Fruit fly (Drosophila melanogaster): ENCODE measurements around the gene CG34300.

Gene CG34300

DNA sequence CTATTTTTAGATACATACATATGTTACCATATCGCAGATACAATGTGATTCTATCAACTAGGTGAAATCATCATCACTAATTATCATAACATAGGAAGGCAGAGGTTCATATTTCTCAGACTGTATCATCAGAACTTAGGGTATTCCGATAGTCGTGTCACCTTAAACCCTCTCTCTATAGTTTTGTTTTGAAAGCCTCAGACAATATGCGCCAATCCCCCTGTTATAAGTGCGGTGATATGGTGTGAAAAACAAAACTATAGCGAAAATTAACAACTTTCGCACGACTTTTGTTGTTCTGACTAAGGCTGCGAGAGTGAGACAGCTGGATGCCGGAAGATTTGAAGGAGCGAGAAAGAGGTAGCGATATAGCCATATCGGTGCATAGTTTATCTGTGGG, 24.0 kb downstream of the CG34300 start:
- no peak for TF ChIP-seq CG17806 (tag; optimal IDR thresholded peaks at IDR 0.05)
- TF ChIP-seq Snoo (tag; optimal IDR thresholded peaks at IDR 0.05): no peak
- TF ChIP-seq fd96Ca (GFP tag; IDR thresholded peaks at IDR 0.05): no peak
- TF ChIP-seq CG10348 (GFP tag; IDR thresholded peaks at IDR 0.05): no peak
- no peak for TF ChIP-seq CG4496 (GFP tag; IDR thresholded peaks at IDR 0.05)
- no peak for TF ChIP-seq Pif1B (GFP tag; optimal IDR thresholded peaks at IDR 0.05)
- TF ChIP-seq CG12605 (GFP tag; IDR thresholded peaks at IDR 0.05): no peak
- no peak for TF ChIP-seq CG15710 (tag; optimal IDR thresholded peaks at IDR 0.05)
- no peak for TF ChIP-seq EcR (GFP tag; optimal IDR thresholded peaks at IDR 0.05)

DNA sequence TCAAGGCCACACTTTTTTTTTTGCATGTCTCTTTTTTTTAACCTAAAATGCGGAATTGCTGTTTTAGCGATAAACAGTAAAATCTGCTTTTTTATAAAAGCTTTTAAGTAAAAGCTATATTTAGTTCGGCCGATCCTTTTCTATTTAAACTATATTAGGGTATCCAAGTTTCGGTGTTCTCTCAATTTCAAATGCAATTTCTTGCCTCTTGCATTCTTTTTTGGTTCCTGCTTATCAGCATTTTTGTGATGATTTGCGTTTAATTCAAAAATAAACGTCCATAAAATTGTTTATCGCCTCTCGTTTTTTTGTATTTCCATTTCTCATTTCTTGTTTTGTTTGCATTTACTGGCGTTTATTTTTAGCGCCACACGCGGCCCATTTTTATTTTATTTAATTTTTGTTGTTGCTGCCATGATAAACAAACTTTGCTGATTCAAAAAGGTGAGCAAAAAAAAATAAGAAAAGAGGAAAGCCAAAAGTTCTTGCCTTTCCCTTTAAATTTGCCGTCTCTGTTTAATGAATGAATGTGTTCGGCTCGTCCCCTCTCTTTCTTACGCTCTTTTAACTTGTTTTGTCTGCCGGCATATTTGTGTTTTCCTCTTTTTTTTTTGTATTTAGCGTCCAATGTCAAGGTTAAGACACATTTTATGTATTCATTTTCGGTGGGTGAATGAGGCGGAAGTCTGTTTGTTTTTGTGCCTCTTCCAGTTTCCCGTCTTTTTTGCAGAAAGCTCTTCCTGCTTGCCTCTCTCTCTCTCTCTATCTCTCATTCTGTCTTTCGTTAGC, 24.9 kb downstream of the CG34300 start:
- no peak for TF ChIP-seq CG34367 (tag; optimal IDR thresholded peaks at IDR 0.05)
- no peak for TF ChIP-seq CG10348 (GFP tag; IDR thresholded peaks at IDR 0.05)
- TF ChIP-seq D1 (tag; optimal IDR thresholded peaks at IDR 0.05): no peak
- no peak for TF ChIP-seq CG14655 (GFP tag; optimal IDR thresholded peaks at IDR 0.05)
- no peak for TF ChIP-seq CG4496 (GFP tag; IDR thresholded peaks at IDR 0.05)
- TF ChIP-seq gl (tag; optimal IDR thresholded peaks at IDR 0.05): no peak
- no peak for TF ChIP-seq CG15710 (tag; optimal IDR thresholded peaks at IDR 0.05)
- peak; percentile 8 for TF ChIP-seq CG17806 (tag; optimal IDR thresholded peaks at IDR 0.05)
- TF ChIP-seq Pif1B (GFP tag; optimal IDR thresholded peaks at IDR 0.05): no peak
- no peak for TF ChIP-seq CG8301 (tag; optimal IDR thresholded peaks at IDR 0.05)
- no peak for TF ChIP-seq Ets98B (GFP tag; IDR thresholded peaks at IDR 0.05)
- TF ChIP-seq Snoo (tag; optimal IDR thresholded peaks at IDR 0.05): peak; percentile 55
- peak; percentile 38 for TF ChIP-seq CG8159 (tag; optimal IDR thresholded peaks at IDR 0.05)
- TF ChIP-seq CG9948 (tag; optimal IDR thresholded peaks at IDR 0.05): no peak
- no peak for TF ChIP-seq CG32121 (GFP tag; IDR thresholded peaks at IDR 0.05)
- TF ChIP-seq CG12605 (GFP tag; IDR thresholded peaks at IDR 0.05): no peak
- no peak for TF ChIP-seq fd96Ca (GFP tag; IDR thresholded peaks at IDR 0.05)

DNA sequence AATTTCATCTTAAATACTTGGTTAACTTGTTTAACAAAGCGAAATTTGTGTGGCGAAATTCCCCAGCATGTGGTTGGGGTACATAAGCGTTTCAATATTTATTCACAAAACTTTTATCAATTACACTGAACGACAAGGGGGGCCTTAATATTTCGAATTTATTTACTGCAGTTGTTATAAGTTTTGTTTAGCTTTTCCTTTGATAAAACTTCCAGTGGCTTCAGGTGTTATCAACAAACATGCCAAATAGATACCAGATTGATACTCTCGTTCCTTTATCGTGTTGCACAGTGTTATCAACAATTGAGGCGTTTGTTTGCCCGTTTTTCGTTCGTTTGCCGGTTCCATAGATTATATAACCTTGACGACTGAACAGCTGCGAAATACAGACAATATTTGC, 26.1 kb downstream of the CG34300 start:
- peak; percentile 49 for TF ChIP-seq Ets98B (GFP tag; IDR thresholded peaks at IDR 0.05)
- TF ChIP-seq CG32121 (GFP tag; IDR thresholded peaks at IDR 0.05): 0 out of 2 replicates have a peak, but pooled peaks have one; percentile 7
- peak; percentile 52 for TF ChIP-seq CG8159 (tag; optimal IDR thresholded peaks at IDR 0.05)
- TF ChIP-seq Pif1A (GFP tag; optimal IDR thresholded peaks at IDR 0.05): peak; percentile 44
- peak; percentile 84 for TF ChIP-seq CG4496 (GFP tag; IDR thresholded peaks at IDR 0.05)
- peak; percentile 53 for TF ChIP-seq Pif1B (GFP tag; optimal IDR thresholded peaks at IDR 0.05)
- peak; percentile 77 for TF ChIP-seq Snoo (tag; optimal IDR thresholded peaks at IDR 0.05)
- peak; percentile 34 for TF ChIP-seq CG9948 (tag; optimal IDR thresholded peaks at IDR 0.05)
- TF ChIP-seq CG10348 (GFP tag; IDR thresholded peaks at IDR 0.05): no peak
- TF ChIP-seq CG14655 (GFP tag; optimal IDR thresholded peaks at IDR 0.05): peak; percentile 20
- TF ChIP-seq CG17806 (tag; optimal IDR thresholded peaks at IDR 0.05): peak; percentile 51
- TF ChIP-seq CG8301 (tag; optimal IDR thresholded peaks at IDR 0.05): peak; percentile 5
- TF ChIP-seq CG13204 (GFP tag; optimal IDR thresholded peaks at IDR 0.05): no peak
- no peak for TF ChIP-seq CG12605 (GFP tag; IDR thresholded peaks at IDR 0.05)

DNA sequence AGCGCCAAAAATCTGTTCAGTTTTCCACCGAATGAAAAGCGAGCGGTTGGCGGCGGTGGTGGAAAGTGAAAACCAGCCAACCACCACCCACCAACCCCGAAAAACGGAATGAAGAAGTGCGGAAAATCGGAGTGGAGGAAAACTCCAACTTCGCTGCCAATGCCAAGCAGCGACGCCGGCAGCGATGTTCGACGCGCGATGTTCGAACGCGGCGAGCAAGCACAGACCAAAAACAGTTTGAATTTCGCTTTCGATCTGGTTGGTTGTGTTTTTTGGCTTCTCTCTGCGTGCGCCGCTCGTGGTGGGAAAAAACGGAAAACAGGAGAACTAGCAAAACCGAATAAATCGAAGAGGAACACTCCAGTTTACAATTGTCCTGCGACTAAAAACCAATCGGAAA, 28.7 kb downstream of the CG34300 start, which contains the start of gene heca:
Gene heca, plus strand, starts transcription at position 233 of the 400 bp plus-strand sequence.
- TF ChIP-seq gl (tag; optimal IDR thresholded peaks at IDR 0.05) (peak; percentile 8), rn (GFP tag; IDR thresholded peaks at IDR 0.05) (no peak), Ets98B (GFP tag; IDR thresholded peaks at IDR 0.05) (peak; percentile 21; the same call in 1 of the 2 replicates), CG17806 (tag; optimal IDR thresholded peaks at IDR 0.05) (no peak), CG13204 (GFP tag; optimal IDR thresholded peaks at IDR 0.05) (peak; percentile 46), CG32121 (GFP tag; IDR thresholded peaks at IDR 0.05) (no peak), CG8159 (tag; optimal IDR thresholded peaks at IDR 0.05) (peak; percentile 8), CG34367 (tag; optimal IDR thresholded peaks at IDR 0.05) (no peak), Pif1B (GFP tag; optimal IDR thresholded peaks at IDR 0.05) (no peak), CG9948 (tag; optimal IDR thresholded peaks at IDR 0.05) (no peak), fd96Ca (GFP tag; IDR thresholded peaks at IDR 0.05) (0 out of 3 replicates have a peak, but pooled peaks have one; percentile 19), CG10348 (GFP tag; IDR thresholded peaks at IDR 0.05) (no peak), CG8301 (tag; optimal IDR thresholded peaks at IDR 0.05) (peak; percentile 4), CG12605 (GFP tag; IDR thresholded peaks at IDR 0.05) (0 out of 2 replicates have a peak, but pooled peaks have one; percentile 31), Snoo (tag; optimal IDR thresholded peaks at IDR 0.05) (peak; percentile 2), CG15710 (tag; optimal IDR thresholded peaks at IDR 0.05) (no peak), D1 (tag; optimal IDR thresholded peaks at IDR 0.05) (no peak), CG14655 (GFP tag; optimal IDR thresholded peaks at IDR 0.05) (no peak), EcR (GFP tag; optimal IDR thresholded peaks at IDR 0.05) (peak; percentile 28), CG4496 (GFP tag; IDR thresholded peaks at IDR 0.05) (0 out of 3 replicates have a peak, but pooled peaks have one; percentile 51), Pif1A (GFP tag; optimal IDR thresholded peaks at IDR 0.05) (no peak)

DNA sequence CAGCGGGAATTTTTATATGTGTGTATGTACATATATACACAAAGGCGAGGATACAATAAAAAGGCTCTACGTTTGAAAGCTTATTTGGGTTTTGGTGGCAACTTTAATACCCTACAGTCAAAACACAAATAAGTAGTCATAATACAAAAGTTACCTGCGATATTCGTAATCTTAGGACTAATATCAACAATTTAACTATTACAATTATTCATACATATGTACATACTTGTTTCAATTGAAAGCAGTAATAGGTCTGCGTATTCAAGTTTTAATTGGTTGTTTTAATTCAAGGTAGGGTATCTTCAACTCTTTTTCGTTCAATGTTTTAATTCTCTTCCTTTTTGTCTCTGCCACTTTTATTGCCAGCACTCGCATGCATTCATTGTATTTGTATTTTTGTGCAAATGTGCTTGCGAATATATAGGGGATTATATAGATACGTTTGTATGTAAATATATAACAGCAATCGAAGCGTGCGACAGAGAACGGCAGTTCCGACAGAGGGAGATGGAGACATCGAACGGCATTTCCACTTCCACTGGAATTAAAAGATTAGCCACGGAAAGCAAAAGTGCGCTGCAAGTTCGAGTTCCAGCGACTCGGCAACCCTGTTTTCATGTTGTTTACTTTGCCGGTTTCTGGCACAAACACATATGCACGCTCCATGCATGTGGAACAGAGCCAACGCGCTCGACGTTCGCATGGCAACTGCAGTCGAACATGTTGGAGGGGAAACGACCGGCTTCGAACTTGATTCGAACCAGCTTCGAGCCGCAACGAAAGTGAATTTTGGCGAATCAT, 29.8 kb downstream of the CG34300 start:
- TF ChIP-seq Pif1B (GFP tag; optimal IDR thresholded peaks at IDR 0.05): peak; percentile 69
- TF ChIP-seq CG13204 (GFP tag; optimal IDR thresholded peaks at IDR 0.05): peak; percentile 64
- peak; percentile 84 for TF ChIP-seq Snoo (tag; optimal IDR thresholded peaks at IDR 0.05)
- peak; percentile 94 for TF ChIP-seq CG8159 (tag; optimal IDR thresholded peaks at IDR 0.05)
- TF ChIP-seq CG4496 (GFP tag; IDR thresholded peaks at IDR 0.05): peak; percentile 82
- peak; percentile 87 for TF ChIP-seq fd96Ca (GFP tag; IDR thresholded peaks at IDR 0.05)
- peak; percentile 55 for TF ChIP-seq CG8301 (tag; optimal IDR thresholded peaks at IDR 0.05)
- TF ChIP-seq CG17806 (tag; optimal IDR thresholded peaks at IDR 0.05): peak; percentile 87
- TF ChIP-seq CG9948 (tag; optimal IDR thresholded peaks at IDR 0.05): peak; percentile 88
- TF ChIP-seq CG12605 (GFP tag; IDR thresholded peaks at IDR 0.05): peak; percentile 44; the same call in 1 of the 2 replicates
- peak; percentile 49 for TF ChIP-seq EcR (GFP tag; optimal IDR thresholded peaks at IDR 0.05)
- peak; percentile 69 for TF ChIP-seq gl (tag; optimal IDR thresholded peaks at IDR 0.05)
- peak; percentile 73 for TF ChIP-seq CG14655 (GFP tag; optimal IDR thresholded peaks at IDR 0.05)
- TF ChIP-seq CG15710 (tag; optimal IDR thresholded peaks at IDR 0.05): peak; percentile 90
- TF ChIP-seq CG34367 (tag; optimal IDR thresholded peaks at IDR 0.05): peak; percentile 87
- 0 out of 2 replicates have a peak, but pooled peaks have one; percentile 33 for TF ChIP-seq rn (GFP tag; IDR thresholded peaks at IDR 0.05)
- no peak for TF ChIP-seq CG10348 (GFP tag; IDR thresholded peaks at IDR 0.05)
- peak; percentile 70 for TF ChIP-seq Pif1A (GFP tag; optimal IDR thresholded peaks at IDR 0.05)
- TF ChIP-seq D1 (tag; optimal IDR thresholded peaks at IDR 0.05): peak; percentile 84
- peak; percentile 81 for TF ChIP-seq Ets98B (GFP tag; IDR thresholded peaks at IDR 0.05)
- peak; percentile 66; the same call in 1 of the 2 replicates for TF ChIP-seq CG32121 (GFP tag; IDR thresholded peaks at IDR 0.05)
